Worm (Caenorhabditis elegans) whole organism, L4/young adult: Measurements from ENCODE around the gene K08E5.5.

ENCODE experiments used
- dao-5 ChIP-seq: sonication (generic microtip); optimal IDR thresholded peaks from 2 replicates; lab custom pipeline; 2016; ENCODE audit warnings: missing genotype, missing genetic modification characterization, moderate library complexity, missing compliant biosample characterization
- him-1 ChIP-seq: sonication (generic microtip); optimal IDR thresholded peaks from 2 replicates; lab custom pipeline; 2016; ENCODE audit warnings: missing genotype, missing genetic modification reagents, missing genetic modification characterization, missing compliant biosample characterization

DNA sequence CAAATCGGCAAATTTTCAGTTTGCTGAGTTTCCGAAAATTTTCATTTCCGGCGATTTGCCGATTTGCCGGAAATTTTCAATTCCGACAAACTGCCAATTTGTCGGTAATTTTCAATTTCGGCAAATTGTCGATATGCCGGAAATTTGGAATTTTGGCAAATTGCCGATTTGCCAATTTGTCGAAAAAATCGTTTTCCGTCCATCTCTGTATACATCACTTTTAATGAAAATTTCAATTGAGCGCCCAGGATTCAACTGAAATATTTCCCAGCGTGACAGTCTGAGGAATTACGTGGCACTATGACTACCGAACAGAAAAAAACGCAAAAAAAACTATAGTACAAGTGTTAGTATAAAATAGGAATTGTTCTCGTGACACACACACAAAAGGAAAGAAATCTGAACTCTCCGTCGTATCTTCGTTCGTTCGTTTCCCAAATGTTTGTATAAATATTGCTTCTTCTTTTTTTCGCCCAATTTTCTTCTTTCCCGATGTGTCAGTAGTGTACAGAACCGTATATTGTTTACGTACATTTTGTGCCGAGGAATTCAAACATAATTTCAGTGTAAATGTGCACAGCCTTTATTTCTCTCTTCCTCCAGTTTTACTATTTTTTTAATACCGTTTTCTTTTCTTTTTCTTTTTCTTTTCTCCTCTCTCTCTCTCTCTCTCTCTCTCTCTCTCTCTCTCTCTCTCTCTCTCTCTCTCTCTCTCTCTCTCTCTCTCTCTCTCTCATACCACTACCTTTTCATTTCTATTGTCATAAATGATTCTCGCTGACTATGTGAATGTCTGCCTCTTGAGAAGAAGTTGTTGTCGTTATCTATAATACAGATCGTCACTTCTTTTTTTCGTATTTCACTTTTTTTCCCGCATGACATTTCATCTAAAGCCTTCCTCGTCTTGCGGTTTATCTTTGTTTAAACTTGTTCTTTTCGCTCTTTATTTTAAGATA, 27.5 kb downstream of the K08E5.5 start:
- no peak for TF ChIP-seq him-1
- no peak for TF ChIP-seq dao-5 (tag; lab: Kevin White, UChicago)
